Fruit fly (Drosophila melanogaster): ENCODE results near the gene Duba.

Gene Duba

dm6 chr3L:11623245-11623883 lies 14.1 kb upstream of the Duba start:
- TF ChIP-seq ey (GFP tag; optimal IDR thresholded peaks at IDR 0.05) (no peak), jim (GFP tag; optimal IDR thresholded peaks at IDR 0.05) (no peak), tai (GFP tag; optimal IDR thresholded peaks at IDR 0.05) (no peak), pan (optimal IDR thresholded peaks at IDR 0.05) (no peak), fru (GFP tag; optimal IDR thresholded peaks at IDR 0.05) (no peak), sv (GFP tag; optimal IDR thresholded peaks at IDR 0.05) (no peak), CG9705 (GFP tag; optimal IDR thresholded peaks at IDR 0.05) (no peak), rgr (GFP tag; optimal IDR thresholded peaks at IDR 0.05) (peak; percentile 9), Dfd (GFP tag; optimal IDR thresholded peaks at IDR 0.05) (no peak), Mio (GFP tag; optimal IDR thresholded peaks at IDR 0.05) (no peak), N (GFP tag; optimal IDR thresholded peaks at IDR 0.05) (no peak), Rel (GFP tag; optimal IDR thresholded peaks at IDR 0.05) (no peak), Rel (tag; optimal IDR thresholded peaks at IDR 0.05) (peak; percentile 13), OdsH (GFP tag; optimal IDR thresholded peaks at IDR 0.05) (peak; percentile 22), Abd-B (GFP tag; optimal IDR thresholded peaks at IDR 0.05) (no peak), woc (GFP tag; optimal IDR thresholded peaks at IDR 0.05) (no peak), Hr78 (GFP tag; optimal IDR thresholded peaks at IDR 0.05) (no peak), Hnf4 (GFP tag; optimal IDR thresholded peaks at IDR 0.05) (peak; percentile 43), CG32264 (GFP tag; optimal IDR thresholded peaks at IDR 0.05) (no peak), sage (GFP tag; optimal IDR thresholded peaks at IDR 0.05) (peak; percentile 69), dsf (GFP tag; optimal IDR thresholded peaks at IDR 0.05; ENCODE audit: borderline replicate concordance) (no peak), Myc (optimal IDR thresholded peaks at IDR 0.05) (peak; percentile 6), br (GFP tag; optimal IDR thresholded peaks at IDR 0.05) (no peak), dl (GFP tag; optimal IDR thresholded peaks at IDR 0.05; ENCODE audit: insufficient read depth in 1 of 2, partially characterized antibody in 2 of 2) (no peak), lola (GFP tag; optimal IDR thresholded peaks at IDR 0.05) (no peak), CrebA (GFP tag; optimal IDR thresholded peaks at IDR 0.05; ENCODE audit: borderline replicate concordance) (no peak), Vsx2 (GFP tag; optimal IDR thresholded peaks at IDR 0.05; ENCODE audit: partially characterized antibody) (no peak), h (GFP tag; optimal IDR thresholded peaks at IDR 0.05) (peak; percentile 23), Hr83 (GFP tag; optimal IDR thresholded peaks at IDR 0.05; ENCODE audit: poor library complexity, severe bottlenecking) (no peak), Dif (GFP tag; optimal IDR thresholded peaks at IDR 0.05; ENCODE audit: partially characterized antibody) (no peak), GATAd (GFP tag; optimal IDR thresholded peaks at IDR 0.05) (no peak), dmrt93B (GFP tag; optimal IDR thresholded peaks at IDR 0.05) (no peak), usp (GFP tag; optimal IDR thresholded peaks at IDR 0.05) (no peak), psq (GFP tag; optimal IDR thresholded peaks at IDR 0.05) (peak; percentile 7), HLH106 (tag; optimal IDR thresholded peaks at IDR 0.05) (peak; percentile 9), Sp1 (GFP tag; optimal IDR thresholded peaks at IDR 0.05) (peak; percentile 20), Jra (GFP tag; optimal IDR thresholded peaks at IDR 0.05) (no peak), foxo (GFP tag; optimal IDR thresholded peaks at IDR 0.05) (no peak), brk (GFP tag; optimal IDR thresholded peaks at IDR 0.05) (peak; percentile 56)

DNA sequence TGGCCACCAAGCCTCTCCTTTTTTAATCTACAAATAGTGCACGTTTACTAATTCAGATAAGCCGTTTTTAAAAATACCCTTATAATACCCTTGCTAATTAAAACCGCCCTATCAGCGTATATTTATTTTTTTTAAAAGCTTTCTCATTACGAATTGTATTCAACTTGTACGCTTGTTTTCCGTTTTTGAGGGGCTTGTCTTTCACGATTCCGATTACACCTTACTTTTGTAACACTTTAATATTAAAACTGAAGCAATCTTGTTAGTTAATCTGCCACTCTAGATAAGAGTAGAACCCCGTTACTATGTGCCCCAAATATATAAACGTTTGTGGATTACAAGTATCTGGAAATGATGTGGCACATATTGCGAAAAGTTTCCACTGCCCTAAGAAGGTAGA lies 13.5 kb upstream of the Duba start:
- TF ChIP-seq Sp1 (GFP tag; optimal IDR thresholded peaks at IDR 0.05) (no peak), brk (GFP tag; optimal IDR thresholded peaks at IDR 0.05) (no peak), jim (GFP tag; optimal IDR thresholded peaks at IDR 0.05) (no peak), HLH106 (tag; optimal IDR thresholded peaks at IDR 0.05) (no peak), sv (GFP tag; optimal IDR thresholded peaks at IDR 0.05) (no peak), Jra (GFP tag; optimal IDR thresholded peaks at IDR 0.05) (no peak), rgr (GFP tag; optimal IDR thresholded peaks at IDR 0.05) (no peak), sage (GFP tag; optimal IDR thresholded peaks at IDR 0.05) (no peak), h (GFP tag; optimal IDR thresholded peaks at IDR 0.05) (no peak), Myc (optimal IDR thresholded peaks at IDR 0.05) (no peak), Rel (GFP tag; optimal IDR thresholded peaks at IDR 0.05) (no peak), Rel (tag; optimal IDR thresholded peaks at IDR 0.05) (no peak), Hr78 (GFP tag; optimal IDR thresholded peaks at IDR 0.05) (no peak)
